Worm (Caenorhabditis elegans): Measurements from ENCODE around the gene F09F9.2.
A peak's percentile ranks its signal among the peaks of the same experiment; 100 is the strongest.

The F09F9.2 gene

ce11 chrX:4136547-4137311 lies 25.5 kb upstream of the F09F9.2 start:
- TF ChIP-seq nhr-42 (GFP tag; IDR thresholded peaks at IDR 0.05) (0 out of 2 replicates have a peak, but pooled peaks have one; percentile 17), dve-1 (tag; optimal IDR thresholded peaks at IDR 0.05; ENCODE audit: insufficient read depth) (no peak), aha-1 (tag) (peak; percentile 93), hlh-11 (tag; optimal IDR thresholded peaks at IDR 0.05) (peak; percentile 12), T26A8.4 (GFP tag; IDR thresholded peaks at IDR 0.05) (0 out of 2 replicates have a peak, but pooled peaks have one; percentile 8), hlh-30 (tag; optimal IDR thresholded peaks at IDR 0.05; ENCODE audit: insufficient read depth) (peak; percentile 63), mxl-3 (GFP tag; optimal IDR thresholded peaks at IDR 0.05) (peak; percentile 46), daf-16 (GFP tag; optimal IDR thresholded peaks at IDR 0.05) (no peak), daf-16 (tag; optimal IDR thresholded peaks at IDR 0.05) (peak; percentile 53), ceh-82 (tag; optimal IDR thresholded peaks at IDR 0.05) (no peak), tag-97 (GFP tag; IDR thresholded peaks at IDR 0.05) (no peak), mdl-1 (tag; optimal IDR thresholded peaks at IDR 0.05) (peak in 1 of 2 experiments; percentile 43)

- TF ChIP-seq vab-7 (GFP tag; IDR thresholded peaks at IDR 0.05) = no peak
- TF ChIP-seq unc-62 (GFP tag; optimal IDR thresholded peaks at IDR 0.05 in 1 of 2) = peak in 1 of 2 experiments; percentile 72
- no peak for TF ChIP-seq unc-62 (tag; optimal IDR thresholded peaks at IDR 0.05)
Measured at ce11 chrX:4134855-4135254, 23.6 kb upstream of the F09F9.2 start, which contains the start of gene ZK470.2. Gene ZK470.2 (plus strand): TSS chrX:4135155.

- no peak for TF ChIP-seq snpc-1.2 (GFP tag; IDR thresholded peaks at IDR 0.05)
- TF ChIP-seq dve-1 (tag; optimal IDR thresholded peaks at IDR 0.05; ENCODE audit: insufficient read depth) = peak; percentile 21
- TF ChIP-seq F44E2.7 (GFP tag; IDR thresholded peaks at IDR 0.05) = no peak
- TF ChIP-seq pqm-1 (tag; optimal IDR thresholded peaks at IDR 0.05) = peak; percentile 70
- no peak for TF ChIP-seq set-16 (GFP tag; IDR thresholded peaks at IDR 0.05)
- TF ChIP-seq nhr-28 (tag; optimal IDR thresholded peaks at IDR 0.05) = peak; percentile 37
- TF ChIP-seq rbr-2 (tag; optimal IDR thresholded peaks at IDR 0.05) = no peak
- TF ChIP-seq lir-3 (tag; optimal IDR thresholded peaks at IDR 0.05) = no peak
- no peak for TF ChIP-seq daf-16 (GFP tag; optimal IDR thresholded peaks at IDR 0.05)
- peak; percentile 27 for TF ChIP-seq daf-16 (tag; optimal IDR thresholded peaks at IDR 0.05)
- no peak for TF ChIP-seq lin-15B (tag; optimal IDR thresholded peaks at IDR 0.05)
- TF ChIP-seq tag-97 (GFP tag; IDR thresholded peaks at IDR 0.05) = no peak
- no peak for TF ChIP-seq zag-1 (tag; optimal IDR thresholded peaks at IDR 0.05)
Measured at ce11 chrX:4133378-4133777, 22.1 kb upstream of the F09F9.2 start.

- no peak for TF ChIP-seq ctbp-1 (GFP tag; IDR thresholded peaks at IDR 0.05)
- TF ChIP-seq dve-1 (tag; optimal IDR thresholded peaks at IDR 0.05; ENCODE audit: insufficient read depth) = peak; percentile 20
- no peak for TF ChIP-seq fkh-10 (GFP tag; optimal IDR thresholded peaks at IDR 0.05)
- no peak for TF ChIP-seq R02D3.7 (tag; optimal IDR thresholded peaks at IDR 0.05)
- no peak for TF ChIP-seq daf-19 (GFP tag; conservative IDR thresholded peaks at IDR 0.05)
- TF ChIP-seq hmg-1.1 (GFP tag; IDR thresholded peaks at IDR 0.05) = no peak
- no peak for TF ChIP-seq duxl-1 (tag; optimal IDR thresholded peaks at IDR 0.05; ENCODE audit: poor library complexity)
- TF ChIP-seq ama-1 (optimal IDR thresholded peaks at IDR 0.05) = no peak
- no peak for TF ChIP-seq lim-7 (GFP tag; IDR thresholded peaks at IDR 0.05)
- TF ChIP-seq dmd-6 (GFP tag; IDR thresholded peaks at IDR 0.05) = peak; percentile 34; the same call in 1 of the 2 replicates
- no peak for TF ChIP-seq mdt-29 (GFP tag; IDR thresholded peaks at IDR 0.05)
- no peak for TF ChIP-seq lir-3 (tag; optimal IDR thresholded peaks at IDR 0.05)
- TF ChIP-seq mes-2 (tag; optimal IDR thresholded peaks at IDR 0.05; ENCODE audit: poor library complexity, severe bottlenecking) = no peak
- TF ChIP-seq set-16 (GFP tag; IDR thresholded peaks at IDR 0.05) = no peak
- TF ChIP-seq Y75B8A.6 (GFP tag; IDR thresholded peaks at IDR 0.05) = no peak
- TF ChIP-seq fos-1 (tag; optimal IDR thresholded peaks at IDR 0.05) = no peak
- peak in 1 of 2 experiments; percentile 15 for TF ChIP-seq hif-1 (tag; optimal IDR thresholded peaks at IDR 0.05)
- peak; percentile 48; the same call in 1 of the 2 replicates for TF ChIP-seq ceh-20 (GFP tag; IDR thresholded peaks at IDR 0.05)
- no peak for TF ChIP-seq jun-1 (tag; optimal IDR thresholded peaks at IDR 0.05)
- no peak for TF ChIP-seq nhr-41 (GFP tag; IDR thresholded peaks at IDR 0.05)
- no peak for TF ChIP-seq unc-39 (tag; optimal IDR thresholded peaks at IDR 0.05)
- TF ChIP-seq F44E2.7 (GFP tag; IDR thresholded peaks at IDR 0.05) = no peak
- TF ChIP-seq spr-3 (GFP tag; optimal IDR thresholded peaks at IDR 0.05) = no peak
- TF ChIP-seq daf-8 (GFP tag; IDR thresholded peaks at IDR 0.05) = no peak
- TF ChIP-seq php-3 (GFP tag; IDR thresholded peaks at IDR 0.05) = no peak
- peak; percentile 87 for TF ChIP-seq hlh-30 (tag; optimal IDR thresholded peaks at IDR 0.05; ENCODE audit: insufficient read depth)
Measured at ce11 chrX:4132243-4132642, 21.0 kb upstream of the F09F9.2 start.

All from whole organism, L4 larva.